Worm (Caenorhabditis elegans) whole organism, dauer: ENCODE measurements around the gene dpy-4.
"Not testable (repeated sequence)": the region's sequence is repeated elsewhere in the genome, so short reads cannot be mapped to it uniquely, and the experiment has no call there.

Source experiments
- unc-62 ChIP-seq: sonication (generic microtip); optimal IDR thresholded peaks from 2 replicates; lab custom pipeline; 2017; ENCODE audit warnings: missing biosample characterization, missing genetic modification reagents, missing genetic modification characterization

The dpy-4 gene

ce11 chrIV:14981311-14981710, 5.3 kb downstream of the dpy-4 start, which contains the start of gene atln-2:
atln-2 (plus strand) TSS chrIV:14981611.
- no peak for TF ChIP-seq unc-62 (GFP tag; lab: Kevin White, UChicago)

- TF ChIP-seq unc-62 (GFP tag; lab: Kevin White, UChicago): no peak
Observed at ce11 chrIV:14978204-14978603, 8.4 kb downstream of the dpy-4 start.

- no peak for TF ChIP-seq unc-62 (GFP tag; lab: Kevin White, UChicago)
Observed at ce11 chrIV:14960061-14960460, 26.5 kb downstream of the dpy-4 start.

- no peak for TF ChIP-seq unc-62 (GFP tag; lab: Kevin White, UChicago)
Observed at ce11 chrIV:14959375-14959774, 27.2 kb downstream of the dpy-4 start.

ce11 chrIV:14958551-14958950, 28.0 kb downstream of the dpy-4 start, which contains the start of gene Y41E3.1:
Y41E3.1 (minus strand) TSS chrIV:14958874.
- no peak for TF ChIP-seq unc-62 (GFP tag; lab: Kevin White, UChicago)

- TF ChIP-seq unc-62 (GFP tag; lab: Kevin White, UChicago): no peak
Observed at ce11 chrIV:14956693-14957281, 29.8 kb downstream of the dpy-4 start.

ce11 chrIV:14954842-14955241, 31.7 kb downstream of the dpy-4 start:
- TF ChIP-seq unc-62 (GFP tag; lab: Kevin White, UChicago): no peak

ce11 chrIV:14953802-14954201, 32.8 kb downstream of the dpy-4 start:
- no peak for TF ChIP-seq unc-62 (GFP tag; lab: Kevin White, UChicago)

ce11 chrIV:14950468-14950867, 36.1 kb downstream of the dpy-4 start, which contains the start of gene Y41E3.22:
Y41E3.22 (plus strand) TSS chrIV:14950710.
- TF ChIP-seq unc-62 (GFP tag; lab: Kevin White, UChicago): no peak

ce11 chrIV:14949048-14949447, 37.5 kb downstream of the dpy-4 start:
- no peak for TF ChIP-seq unc-62 (GFP tag; lab: Kevin White, UChicago)

- TF ChIP-seq unc-62 (GFP tag; lab: Kevin White, UChicago): no peak
Observed at ce11 chrIV:14944234-14944633, 42.4 kb downstream of the dpy-4 start, which contains the start of gene Y57G11C.48. Y57G11C.48 (minus strand) TSS chrIV:14944334.

ce11 chrIV:14938596-14938995, 48.0 kb downstream of the dpy-4 start, which contains the start of gene Y57G11C.30:
Y57G11C.30 (plus strand) TSS chrIV:14938896.
- TF ChIP-seq unc-62 (GFP tag; lab: Kevin White, UChicago): not testable (repeated sequence)

- TF ChIP-seq unc-62 (GFP tag; lab: Kevin White, UChicago): no peak
Observed at ce11 chrIV:14937017-14937416, 49.6 kb downstream of the dpy-4 start, which contains the start of gene Y57G11C.1144. Y57G11C.1144 (plus strand) TSS chrIV:14937317.
